Worm (Caenorhabditis elegans) whole organism, mixed stage, embryonic: ENCODE results near the gene C29F9.6.

Experiments used
- M03D4.4 ChIP-seq: sonication (generic microtip); optimal IDR thresholded peaks from 2 replicates; lab custom pipeline; 2017; ENCODE audit warnings: mild to moderate bottlenecking, missing genetic modification characterization, missing compliant biosample characterization
- bed-3 ChIP-seq: fragments of 200-800 bp; sonication (Bioruptor generic); optimal IDR thresholded peaks from 3 replicates; lab custom pipeline; 2018; ENCODE audit warnings: mild to moderate bottlenecking, missing genetic modification characterization, moderate library complexity, missing compliant biosample characterization
- blmp-1 ChIP-seq: fragments of 150-350 bp; optimal IDR thresholded peaks from 2 replicates; lab custom pipeline; 2014; ENCODE audit warnings: missing biosample characterization, missing genetic modification characterization
- ceh-39 ChIP-seq: fragments of 150-350 bp; optimal IDR thresholded peaks from 2 replicates; lab custom pipeline; 2014; ENCODE audit warnings: missing biosample characterization, missing genetic modification characterization
- ceh-43 ChIP-seq: fragments of 200-800 bp; sonication (Bioruptor generic); optimal IDR thresholded peaks from 2 replicates; lab custom pipeline; 2018; ENCODE audit warnings: mild to moderate bottlenecking, missing genetic modification characterization, moderate library complexity, missing compliant biosample characterization
- ceh-83 ChIP-seq: fragments of 200-800 bp; sonication (Bioruptor generic); optimal IDR thresholded peaks from 2 replicates; lab custom pipeline; 2018; ENCODE audit warnings: mild to moderate bottlenecking, missing genetic modification characterization, missing compliant biosample characterization
- cnd-1 ChIP-seq: fragments of 200-800 bp; sonication (Bioruptor generic); optimal IDR thresholded peaks from 2 replicates; lab custom pipeline; 2018; ENCODE audit warnings: mild to moderate bottlenecking, missing genetic modification characterization, missing compliant biosample characterization
- elt-3 ChIP-seq: fragments of 150-350 bp; optimal IDR thresholded peaks from 2 replicates; lab custom pipeline; 2014; ENCODE audit warnings: missing biosample characterization, missing genetic modification characterization
- flh-1 ChIP-seq: fragments of 200-800 bp; sonication (Bioruptor generic); optimal IDR thresholded peaks from 2 replicates; lab custom pipeline; 2018; ENCODE audit warnings: mild to moderate bottlenecking, missing genetic modification characterization, moderate library complexity, missing compliant biosample characterization
- ham-2 ChIP-seq: fragments of 200-800 bp; sonication (Bioruptor generic); optimal IDR thresholded peaks from 2 replicates; lab custom pipeline; 2018; ENCODE audit warnings: mild to moderate bottlenecking, missing genetic modification characterization, missing compliant biosample characterization
- hlh-1 ChIP-seq: fragments of 150-350 bp; optimal IDR thresholded peaks from 2 replicates; lab custom pipeline; 2014; ENCODE audit warnings: missing biosample characterization, missing genetic modification reagents, missing genetic modification characterization
- lin-32 ChIP-seq: fragments of 200-800 bp; sonication (Bioruptor generic); optimal IDR thresholded peaks from 2 replicates; lab custom pipeline; 2018; ENCODE audit warnings: mild to moderate bottlenecking, missing genetic modification characterization, missing compliant biosample characterization
- lsy-2 ChIP-seq: fragments of 150-350 bp; optimal IDR thresholded peaks from 2 replicates; lab custom pipeline; 2014; ENCODE audit warnings: missing biosample characterization, missing genetic modification characterization
- mab-5 ChIP-seq: fragments of 150-350 bp; optimal IDR thresholded peaks from 2 replicates; lab custom pipeline; 2014; ENCODE audit warnings: missing biosample characterization, missing genetic modification characterization
- mep-1 ChIP-seq: fragments of 150-350 bp; optimal IDR thresholded peaks from 2 replicates; lab custom pipeline; 2017; ENCODE audit warnings: missing biosample characterization, missing genetic modification reagents, missing genetic modification characterization, inconsistent platforms
- mls-2 ChIP-seq: sonication (generic microtip); optimal IDR thresholded peaks from 2 replicates; lab custom pipeline; 2016; ENCODE audit warnings: mild to moderate bottlenecking, missing genetic modification characterization, moderate library complexity, missing compliant biosample characterization
- nhr-12 ChIP-seq: fragments of 150-350 bp; optimal IDR thresholded peaks from 2 replicates; lab custom pipeline; 2014; ENCODE audit warnings: missing biosample characterization, missing genetic modification characterization
- nhr-2 ChIP-seq: fragments of 150-350 bp; optimal IDR thresholded peaks from 2 replicates; lab custom pipeline; 2014; ENCODE audit warnings: missing biosample characterization, missing genetic modification characterization
- nhr-28 ChIP-seq: fragments of 150-350 bp; optimal IDR thresholded peaks from 2 replicates; lab custom pipeline; 2014; ENCODE audit warnings: missing biosample characterization, missing genetic modification characterization
- nhr-76 ChIP-seq: sonication (generic microtip); optimal IDR thresholded peaks from 2 replicates; lab custom pipeline; 2017; ENCODE audit warnings: missing biosample characterization, missing genetic modification characterization
- pha-4 ChIP-seq: fragments of 150-350 bp; optimal IDR thresholded peaks from 2 replicates; lab custom pipeline; 2018; ENCODE audit warnings: missing biosample characterization, missing genetic modification reagents, missing genetic modification characterization
- snpc-4 ChIP-seq: fragments of 150-350 bp; optimal IDR thresholded peaks from 2 replicates; lab custom pipeline; 2014; ENCODE audit warnings: missing biosample characterization, missing genetic modification characterization
- sptf-1 ChIP-seq: sonication (generic microtip); optimal IDR thresholded peaks from 2 replicates; lab custom pipeline; 2017; ENCODE audit warnings: mild to moderate bottlenecking, missing genetic modification characterization, moderate library complexity, missing compliant biosample characterization
- tbx-8 ChIP-seq: fragments of 200-800 bp; sonication (Bioruptor generic); optimal IDR thresholded peaks from 2 replicates; lab custom pipeline; 2018; ENCODE audit warnings: mild to moderate bottlenecking, missing genetic modification characterization, moderate library complexity, missing compliant biosample characterization
- unc-120 ChIP-seq: sonication (generic microtip); optimal IDR thresholded peaks from 2 replicates; lab custom pipeline; 2017; ENCODE audit warnings: missing genetic modification characterization, missing compliant biosample characterization; ENCODE audit not compliant: poor library complexity, severe bottlenecking
- unc-39 ChIP-seq: fragments of 150-350 bp; optimal IDR thresholded peaks from 2 replicates; lab custom pipeline; 2014; ENCODE audit warnings: missing biosample characterization, missing genetic modification characterization
- unc-62 ChIP-seq: fragments of 150-350 bp; optimal IDR thresholded peaks from 2 replicates; lab custom pipeline; 2014; ENCODE audit warnings: missing biosample characterization, missing genetic modification reagents, missing genetic modification characterization
- zip-8 ChIP-seq: fragments of 150-350 bp; optimal IDR thresholded peaks from 2 replicates; lab custom pipeline; 2014; ENCODE audit warnings: missing biosample characterization, missing genetic modification characterization
- ztf-11 ChIP-seq: fragments of 150-350 bp; optimal IDR thresholded peaks from 2 replicates; lab custom pipeline; 2014; ENCODE audit warnings: missing biosample characterization, missing genetic modification characterization

Gene C29F9.6

DNA sequence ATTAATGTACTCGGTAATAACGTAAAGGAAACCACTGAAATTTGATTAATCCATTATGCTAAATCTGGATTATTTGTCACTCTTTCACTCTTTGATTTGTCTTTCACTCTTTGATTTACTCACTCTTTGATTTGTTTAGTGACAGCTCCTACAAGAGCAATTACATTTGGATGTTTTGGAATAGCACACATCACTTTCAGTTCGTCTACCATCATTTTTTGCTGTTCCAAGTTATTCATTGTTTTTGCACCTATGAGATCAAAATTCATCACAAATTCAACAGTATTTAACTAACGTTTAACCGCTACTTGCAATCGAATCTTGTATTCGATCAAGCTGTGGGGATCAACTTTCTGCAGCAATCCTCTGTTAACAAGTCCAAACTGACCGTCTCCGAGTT lies 34.4 kb downstream of the C29F9.6 start:
- TF ChIP-seq zip-8 (tag; lab: Kevin White, UChicago) (no peak), unc-62 (GFP tag; lab: Kevin White, UChicago) (no peak)
- TF ChIP-seq, all 35 proteins: peak for 0

ce11 chrIII:151084-151483 lies 36.4 kb downstream of the C29F9.6 start:
- TF ChIP-seq mab-5 (tag; lab: Kevin White, UChicago) (no peak), ceh-39 (tag; lab: Kevin White, UChicago) (no peak), mep-1 (no peak)

- no peak for TF ChIP-seq bed-3 (GFP tag; lab: Kevin White, UChicago)
- peak; percentile 70 for TF ChIP-seq elt-3 (tag; lab: Kevin White, UChicago)
- TF ChIP-seq, all 35 proteins: peak for 1
Observed at ce11 chrIII:154168-154567, 39.5 kb downstream of the C29F9.6 start.

ce11 chrIII:156645-157044 lies 41.9 kb downstream of the C29F9.6 start, which contains the start of the genes zig-13 and ver-1:
zig-13 (minus strand) TSS chrIII:156745.
ver-1 (plus strand) TSS chrIII:156824.
- TF ChIP-seq unc-120 (no peak), snpc-4 (tag; lab: Kevin White, UChicago) (no peak), zip-8 (tag; lab: Kevin White, UChicago) (no peak), pha-4 (tag; lab: Kevin White, UChicago) (no peak), blmp-1 (no peak), M03D4.4 (no peak), cnd-1 (tag; lab: Kevin White, UChicago) (no peak), unc-39 (tag; lab: Kevin White, UChicago) (no peak), lsy-2 (tag; lab: Kevin White, UChicago) (no peak), flh-1 (GFP tag; lab: Kevin White, UChicago) (no peak), ztf-11 (tag; lab: Kevin White, UChicago) (no peak), mep-1 (no peak)

DNA sequence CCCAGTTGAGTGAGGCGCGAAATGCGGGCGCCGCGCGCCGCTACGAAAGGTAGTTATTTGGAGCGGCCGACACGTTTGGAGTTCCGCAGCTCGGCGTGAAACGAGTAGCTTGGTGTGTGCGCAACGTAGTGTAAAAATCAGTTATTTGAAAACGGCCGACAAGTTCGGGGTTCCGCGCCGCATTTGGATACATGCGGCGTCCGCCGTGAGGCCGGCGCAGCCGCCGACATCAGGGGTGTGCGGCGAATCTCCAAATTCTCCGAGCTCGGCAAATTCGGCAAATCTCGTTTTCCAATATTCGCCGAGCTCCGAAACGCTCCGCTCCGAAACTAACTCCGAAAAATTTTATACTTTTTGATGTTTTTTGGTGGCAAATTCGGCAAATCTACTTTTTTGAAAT lies 43.3 kb downstream of the C29F9.6 start:
- TF ChIP-seq unc-39 (tag; lab: Kevin White, UChicago) (no peak), pha-4 (tag; lab: Kevin White, UChicago) (no peak), nhr-12 (no peak), M03D4.4 (no peak), ham-2 (GFP tag; lab: Kevin White, UChicago) (no peak), ztf-11 (tag; lab: Kevin White, UChicago) (no peak), unc-120 (no peak), ceh-43 (no peak), nhr-76 (tag; lab: Kevin White, UChicago) (no peak), sptf-1 (tag; lab: Kevin White, UChicago) (no peak), lin-32 (GFP tag; lab: Kevin White, UChicago) (no peak), elt-3 (tag; lab: Kevin White, UChicago) (no peak), cnd-1 (tag; lab: Kevin White, UChicago) (no peak), mls-2 (tag; lab: Kevin White, UChicago) (no peak), nhr-2 (tag; lab: Kevin White, UChicago) (no peak), nhr-28 (no peak), flh-1 (GFP tag; lab: Kevin White, UChicago) (no peak), blmp-1 (no peak)

- no peak for TF ChIP-seq ceh-83 (GFP tag; lab: Kevin White, UChicago)
Observed at ce11 chrIII:159149-159548, 44.4 kb downstream of the C29F9.6 start.

DNA sequence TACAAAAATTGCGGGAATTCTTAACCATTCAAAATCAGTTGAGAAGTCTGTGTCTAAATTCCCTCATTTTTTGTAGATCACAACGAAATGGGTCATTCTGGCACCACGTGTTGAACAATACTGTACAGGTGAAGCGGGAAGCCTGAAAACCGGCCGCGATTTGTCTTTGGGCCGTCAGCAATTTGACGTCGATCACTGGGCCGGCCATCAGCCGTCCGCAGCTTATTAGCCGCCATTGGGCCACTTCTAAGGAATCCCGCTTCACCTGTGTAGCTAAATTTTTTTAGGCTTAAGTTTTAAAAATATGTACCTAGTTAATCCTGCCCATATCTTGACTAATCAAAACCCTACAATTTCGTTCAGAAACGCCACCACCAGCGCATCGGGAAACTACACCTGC lies 45.0 kb downstream of the C29F9.6 start:
- no peak for TF ChIP-seq flh-1 (GFP tag; lab: Kevin White, UChicago)
- TF ChIP-seq ham-2 (GFP tag; lab: Kevin White, UChicago): peak; percentile 4

DNA sequence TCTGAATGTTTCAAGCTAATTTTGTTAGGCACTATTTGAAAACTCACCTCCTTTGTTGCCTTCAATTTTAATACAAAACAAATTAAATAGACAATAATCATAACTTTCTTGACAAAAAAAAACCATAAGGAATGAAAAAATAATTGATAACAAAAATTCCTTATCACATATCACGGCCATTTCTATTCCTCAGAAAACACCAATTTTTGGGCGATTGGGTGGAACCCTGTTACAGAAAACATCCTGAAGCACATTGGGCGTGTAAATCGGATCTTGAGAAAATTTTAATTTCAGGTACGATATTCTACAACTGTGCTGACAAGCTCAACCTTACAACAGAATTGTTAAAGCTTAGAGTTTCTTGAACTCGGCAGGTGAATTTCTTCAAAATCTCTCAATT lies 50.1 kb downstream of the C29F9.6 start, which contains the start of gene F40G9.8:
Gene F40G9.8, minus strand, starts transcription at position 101 of the 400 bp plus-strand sequence.
- TF ChIP-seq tbx-8 (no peak), cnd-1 (tag; lab: Kevin White, UChicago) (no peak), nhr-28 (no peak), nhr-12 (no peak), hlh-1 (tag; lab: Kevin White, UChicago) (no peak), M03D4.4 (no peak), bed-3 (GFP tag; lab: Kevin White, UChicago) (no peak), ceh-39 (tag; lab: Kevin White, UChicago) (no peak), unc-120 (no peak), mep-1 (no peak), ceh-43 (no peak), ham-2 (GFP tag; lab: Kevin White, UChicago) (no peak), mab-5 (tag; lab: Kevin White, UChicago) (no peak), lsy-2 (tag; lab: Kevin White, UChicago) (no peak), elt-3 (tag; lab: Kevin White, UChicago) (no peak), flh-1 (GFP tag; lab: Kevin White, UChicago) (no peak)
